Fruit fly (Drosophila melanogaster): ENCODE results near the gene CG5708.

Gene CG5708

DNA sequence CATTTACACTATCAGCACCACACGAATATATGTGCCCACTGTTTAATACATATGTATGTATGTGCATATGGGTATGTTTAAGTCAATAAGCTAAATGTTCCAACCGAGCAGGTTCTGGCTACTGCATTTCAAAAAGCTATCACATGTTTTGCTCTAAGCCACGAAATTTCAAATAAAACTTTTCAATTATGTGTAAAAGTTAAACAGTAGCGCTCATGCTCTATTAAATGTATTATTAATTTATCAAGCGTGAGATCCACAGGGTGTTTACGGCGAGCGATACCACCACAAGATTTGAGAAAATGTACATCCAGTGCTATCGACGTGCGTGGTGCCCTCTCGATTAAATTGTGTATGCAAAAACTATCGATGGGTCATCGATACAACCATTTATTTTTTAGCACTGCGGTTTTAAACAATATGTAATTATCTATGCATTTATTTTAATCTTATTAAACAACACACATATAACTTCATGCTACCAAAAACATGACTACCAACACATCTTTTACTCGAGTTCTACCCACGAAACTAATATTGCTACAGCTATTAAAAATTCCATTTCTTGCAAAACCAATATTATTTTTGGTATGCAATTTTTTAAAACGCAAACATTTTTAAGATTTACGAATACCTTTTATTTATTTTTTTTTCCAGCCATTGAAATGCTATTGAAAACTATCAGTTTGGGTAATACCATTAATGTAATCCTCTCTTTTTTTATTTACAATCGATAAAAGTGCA lies 34.3 kb upstream of the CG5708 start, which contains the start of gene Pten (continued):
- peak; percentile 97 for TF ChIP-seq Dref (GFP tag; IDR thresholded peaks at IDR 0.05)
- no peak for TF ChIP-seq gsb-n (tag; optimal IDR thresholded peaks at IDR 0.05)
- peak; percentile 60 for TF ChIP-seq pum (GFP tag; optimal IDR thresholded peaks at IDR 0.05)
- TF ChIP-seq CHES-1-like (GFP tag; optimal IDR thresholded peaks at IDR 0.05), result peak; percentile 29
- TF ChIP-seq Ptx1 (GFP tag; IDR thresholded peaks at IDR 0.05), result no peak
- peak; percentile 43 for TF ChIP-seq zfh2 (GFP tag; optimal IDR thresholded peaks at IDR 0.05)
- no peak for TF ChIP-seq lab (GFP tag; optimal IDR thresholded peaks at IDR 0.05)
- peak; percentile 66; the same call in 2 of the 3 replicates for TF ChIP-seq Doc3 (GFP tag; IDR thresholded peaks at IDR 0.05; ENCODE audit: partially characterized antibody)
- no peak; the same call in 1 of the 2 replicates for TF ChIP-seq ap (GFP tag; IDR thresholded peaks at IDR 0.05)
- TF ChIP-seq CG10431 (GFP tag; optimal IDR thresholded peaks at IDR 0.05), result peak; percentile 26
- no peak for TF ChIP-seq CG8281 (tag; optimal IDR thresholded peaks at IDR 0.05)
- peak; percentile 41 for TF ChIP-seq unpg (GFP tag; optimal IDR thresholded peaks at IDR 0.05)
- TF ChIP-seq CG12219 (GFP tag; optimal IDR thresholded peaks at IDR 0.05), result peak; percentile 27
- TF ChIP-seq CG10543 (GFP tag; optimal IDR thresholded peaks at IDR 0.05), result no peak
- TF ChIP-seq wdn (GFP tag; IDR thresholded peaks at IDR 0.05), result 0 out of 2 replicates have a peak, but pooled peaks have one; percentile 21
- no peak for TF ChIP-seq Oaz (GFP tag; IDR thresholded peaks at IDR 0.05)
- no peak for TF ChIP-seq CG31365 (tag; optimal IDR thresholded peaks at IDR 0.05)
- TF ChIP-seq wek (GFP tag; optimal IDR thresholded peaks at IDR 0.05), result peak; percentile 68
- TF ChIP-seq CG3407 (GFP tag; optimal IDR thresholded peaks at IDR 0.05), result no peak
- TF ChIP-seq CG12942 (GFP tag; optimal IDR thresholded peaks at IDR 0.05), result peak; percentile 38
- TF ChIP-seq CG31441 (GFP tag; IDR thresholded peaks at IDR 0.05), result no peak
- no peak for TF ChIP-seq toy (GFP tag; IDR thresholded peaks at IDR 0.05)
- peak in 1 of 3 experiments; percentile 84 for TF ChIP-seq lola (GFP tag; optimal IDR thresholded peaks at IDR 0.05)
- TF ChIP-seq sc (optimal IDR thresholded peaks at IDR 0.05), result no peak
- TF ChIP-seq sc (GFP tag; optimal IDR thresholded peaks at IDR 0.05), result peak; percentile 9
- no peak for TF ChIP-seq CG10959 (GFP tag; IDR thresholded peaks at IDR 0.05)
- peak; percentile 98 for TF ChIP-seq CG30020 (tag; optimal IDR thresholded peaks at IDR 0.05)
- peak; percentile 66 for TF ChIP-seq slp2 (GFP tag; optimal IDR thresholded peaks at IDR 0.05)
- peak; percentile 41 for TF ChIP-seq CG17912 (GFP tag; optimal IDR thresholded peaks at IDR 0.05)
- TF ChIP-seq ranshi (GFP tag; IDR thresholded peaks at IDR 0.05), result no peak
- peak; percentile 51 for TF ChIP-seq CG13624 (GFP tag; optimal IDR thresholded peaks at IDR 0.05)
- peak; percentile 83 for TF ChIP-seq kah (GFP tag; optimal IDR thresholded peaks at IDR 0.05)
- peak; percentile 90; the same call in 1 of the 2 replicates for TF ChIP-seq amos (GFP tag; IDR thresholded peaks at IDR 0.05; ENCODE audit: partially characterized antibody)
- no peak for TF ChIP-seq Rx (GFP tag; IDR thresholded peaks at IDR 0.05)
- TF ChIP-seq gcm (GFP tag; optimal IDR thresholded peaks at IDR 0.05), result no peak
- no peak for TF ChIP-seq Adf1 (GFP tag; IDR thresholded peaks at IDR 0.05)
- peak; percentile 49 for TF ChIP-seq grn (GFP tag; optimal IDR thresholded peaks at IDR 0.05)
- TF ChIP-seq ato (GFP tag; IDR thresholded peaks at IDR 0.05; ENCODE audit: partially characterized antibody), result peak; percentile 87
- peak; percentile 10 for TF ChIP-seq gfzf (GFP tag; optimal IDR thresholded peaks at IDR 0.05)
- TF ChIP-seq CG11723 (GFP tag; optimal IDR thresholded peaks at IDR 0.05), result no peak
- peak; percentile 89 for TF ChIP-seq nerfin-2 (GFP tag; IDR thresholded peaks at IDR 0.05; ENCODE audit: partially characterized antibody)
- peak in 1 of 2 experiments; percentile 15 for TF ChIP-seq crp (GFP tag; optimal IDR thresholded peaks at IDR 0.05)
- peak; percentile 61 for TF ChIP-seq CG7556 (GFP tag; optimal IDR thresholded peaks at IDR 0.05)
- no peak for TF ChIP-seq cwo (GFP tag; optimal IDR thresholded peaks at IDR 0.05)
- peak; percentile 96 for TF ChIP-seq sens (GFP tag)
- TF ChIP-seq HHEX (GFP tag; optimal IDR thresholded peaks at IDR 0.05), result no peak
- no peak for TF ChIP-seq ewg (GFP tag; optimal IDR thresholded peaks at IDR 0.05)
- TF ChIP-seq schlank (tag; optimal IDR thresholded peaks at IDR 0.05), result no peak
- no peak for TF ChIP-seq Drgx (GFP tag; IDR thresholded peaks at IDR 0.05)

Data from whole organism, embryonic.